Worm (Caenorhabditis elegans): ENCODE results near the gene C06E1.11.

DNA sequence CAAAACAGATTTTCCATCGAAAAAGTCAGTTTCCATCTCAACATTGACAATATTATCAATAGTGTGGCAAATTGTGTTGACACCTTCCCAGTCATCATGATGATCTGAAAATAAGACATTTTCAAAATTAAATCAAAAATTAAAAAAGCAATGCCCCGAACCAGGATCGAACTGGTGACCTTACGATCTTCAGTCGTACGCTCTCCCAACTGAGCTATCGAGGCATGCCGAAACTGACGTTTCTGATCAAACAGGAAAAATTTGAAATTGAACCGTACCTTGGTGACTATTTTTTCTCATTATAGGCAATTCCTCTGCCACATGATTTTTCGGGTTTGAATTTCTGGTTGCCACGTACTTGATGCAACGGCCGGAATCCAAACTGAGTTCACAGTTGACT, 37.0 kb upstream of the C06E1.11 start:
- TF ChIP-seq mdl-1 (tag; optimal IDR thresholded peaks at IDR 0.05): no peak
- TF ChIP-seq nfya-1 (tag; optimal IDR thresholded peaks at IDR 0.05; ENCODE audit: insufficient read depth): no peak
- TF ChIP-seq nhr-11 (tag; optimal IDR thresholded peaks at IDR 0.05): no peak
- no peak for TF ChIP-seq nhr-77 (tag; optimal IDR thresholded peaks at IDR 0.05)
- no peak for TF ChIP-seq elt-3 (tag; optimal IDR thresholded peaks at IDR 0.05)
- TF ChIP-seq ceh-82 (tag; optimal IDR thresholded peaks at IDR 0.05): no peak
- TF ChIP-seq nhr-28 (tag; optimal IDR thresholded peaks at IDR 0.05): no peak
- no peak for TF ChIP-seq lin-39 (tag; optimal IDR thresholded peaks at IDR 0.05)
- no peak for TF ChIP-seq snpc-4 (tag; optimal IDR thresholded peaks at IDR 0.05)

Measured in whole organism, L3 larva.